Worm (Caenorhabditis elegans): ENCODE data around the gene F57F4.2.

The F57F4.2 gene

ce11 chrV:6359522-6359921 is 30.0 kb downstream of the F57F4.2 start:
- TF ChIP-seq F13H6.1 (tag; optimal IDR thresholded peaks at IDR 0.05) (peak; percentile 92), nhr-77 (tag; optimal IDR thresholded peaks at IDR 0.05) (no peak)

- peak; percentile 62 for TF ChIP-seq F13H6.1 (tag; optimal IDR thresholded peaks at IDR 0.05)
- TF ChIP-seq nhr-12 (tag; optimal IDR thresholded peaks at IDR 0.05) = no peak
- peak; percentile 34 for TF ChIP-seq nhr-129 (tag; optimal IDR thresholded peaks at IDR 0.05)
These were observed 30.8 kb downstream of the F57F4.2 start for ce11 chrV:6358709-6359108.

ce11 chrV:6357236-6357635 is 32.3 kb downstream of the F57F4.2 start:
- TF ChIP-seq nhr-23 (tag; optimal IDR thresholded peaks at IDR 0.05) (no peak), ama-1 (optimal IDR thresholded peaks at IDR 0.05) (no peak), unc-62 (GFP tag; optimal IDR thresholded peaks at IDR 0.05) (no peak), nhr-129 (tag; optimal IDR thresholded peaks at IDR 0.05) (peak; percentile 14), F13H6.1 (tag; optimal IDR thresholded peaks at IDR 0.05) (peak; percentile 83), alr-1 (tag; optimal IDR thresholded peaks at IDR 0.05) (no peak), peb-1 (tag; optimal IDR thresholded peaks at IDR 0.05) (no peak), ceh-16 (tag; optimal IDR thresholded peaks at IDR 0.05) (no peak), unc-55 (GFP tag; optimal IDR thresholded peaks at IDR 0.05) (no peak), nhr-11 (tag; optimal IDR thresholded peaks at IDR 0.05) (no peak), lsy-2 (tag; optimal IDR thresholded peaks at IDR 0.05) (no peak), lin-39 (tag; optimal IDR thresholded peaks at IDR 0.05) (no peak)

- TF ChIP-seq sem-4 (tag; optimal IDR thresholded peaks at IDR 0.05) (no peak), nhr-129 (tag; optimal IDR thresholded peaks at IDR 0.05) (peak; percentile 1), ztf-11 (tag; optimal IDR thresholded peaks at IDR 0.05) (no peak), fos-1 (tag; optimal IDR thresholded peaks at IDR 0.05) (peak; percentile 40), ceh-82 (tag; optimal IDR thresholded peaks at IDR 0.05) (no peak), sma-9 (GFP tag; optimal IDR thresholded peaks at IDR 0.05) (peak; percentile 19), sma-9 (tag; optimal IDR thresholded peaks at IDR 0.05) (no peak), F13H6.1 (tag; optimal IDR thresholded peaks at IDR 0.05) (peak; percentile 86), Y55F3AM.14 (GFP tag; optimal IDR thresholded peaks at IDR 0.05) (peak; percentile 94), aly-2 (tag; optimal IDR thresholded peaks at IDR 0.05) (no peak), ztf-4 (tag; optimal IDR thresholded peaks at IDR 0.05) (no peak), gmeb-1 (tag; optimal IDR thresholded peaks at IDR 0.05) (peak; percentile 27), ztf-1 (GFP tag; conservative IDR thresholded peaks at IDR 0.05) (no peak), peb-1 (tag; optimal IDR thresholded peaks at IDR 0.05) (no peak), lsy-2 (tag; optimal IDR thresholded peaks at IDR 0.05) (no peak), alr-1 (tag; optimal IDR thresholded peaks at IDR 0.05) (no peak), sma-3 (GFP tag; optimal IDR thresholded peaks at IDR 0.05) (no peak), nhr-21 (tag; optimal IDR thresholded peaks at IDR 0.05) (no peak), elt-1 (tag; optimal IDR thresholded peaks at IDR 0.05) (no peak)
These were observed 33.5 kb downstream of the F57F4.2 start, which contains the start of gene bcl-11 for ce11 chrV:6355975-6356441. TSS of gene bcl-11 (plus strand) at chrV:6356025.

- TF ChIP-seq F13H6.1 (tag; optimal IDR thresholded peaks at IDR 0.05) (peak; percentile 82), nhr-12 (tag; optimal IDR thresholded peaks at IDR 0.05) (no peak)
These were observed 34.1 kb downstream of the F57F4.2 start for ce11 chrV:6355412-6355811.

- TF ChIP-seq nhr-25 (tag; optimal IDR thresholded peaks at IDR 0.05) (peak; percentile 31), C34F6.9 (tag; optimal IDR thresholded peaks at IDR 0.05) (no peak), dmd-4 (tag; optimal IDR thresholded peaks at IDR 0.05) (no peak), blmp-1 (tag; optimal IDR thresholded peaks at IDR 0.05; ENCODE audit: insufficient read depth) (peak; percentile 55)
These were observed 34.7 kb downstream of the F57F4.2 start for ce11 chrV:6354786-6355185.

ce11 chrV:6354202-6354601 is 35.3 kb downstream of the F57F4.2 start:
- TF ChIP-seq nhr-25 (tag; optimal IDR thresholded peaks at IDR 0.05) = peak; percentile 52
- no peak for TF ChIP-seq ztf-4 (tag; optimal IDR thresholded peaks at IDR 0.05)
- peak; percentile 55 for TF ChIP-seq F13H6.1 (tag; optimal IDR thresholded peaks at IDR 0.05)
- no peak for TF ChIP-seq mbf-1 (tag; optimal IDR thresholded peaks at IDR 0.05)
- TF ChIP-seq ZK546.5 (tag; optimal IDR thresholded peaks at IDR 0.05) = no peak
- TF ChIP-seq sma-3 (GFP tag; optimal IDR thresholded peaks at IDR 0.05) = no peak
- TF ChIP-seq egl-27 (tag; optimal IDR thresholded peaks at IDR 0.05) = peak; percentile 29
- no peak for TF ChIP-seq nhr-77 (tag; optimal IDR thresholded peaks at IDR 0.05)
- no peak for TF ChIP-seq ceh-82 (tag; optimal IDR thresholded peaks at IDR 0.05)
- TF ChIP-seq nhr-21 (tag; optimal IDR thresholded peaks at IDR 0.05) = peak; percentile 81
- TF ChIP-seq fos-1 (tag; optimal IDR thresholded peaks at IDR 0.05) = peak; percentile 21
- TF ChIP-seq lsy-2 (tag; optimal IDR thresholded peaks at IDR 0.05) = peak in 1 of 2 experiments; percentile 23
- peak; percentile 49 for TF ChIP-seq sem-4 (tag; optimal IDR thresholded peaks at IDR 0.05)
- no peak for TF ChIP-seq C34F6.9 (tag; optimal IDR thresholded peaks at IDR 0.05)
- peak; percentile 78 for TF ChIP-seq peb-1 (tag; optimal IDR thresholded peaks at IDR 0.05)
- TF ChIP-seq blmp-1 (tag; optimal IDR thresholded peaks at IDR 0.05; ENCODE audit: insufficient read depth) = peak; percentile 100
- no peak for TF ChIP-seq lin-11 (tag; optimal IDR thresholded peaks at IDR 0.05)
